Worm (Caenorhabditis elegans) whole organism, mixed stage, embryonic: ENCODE data around the gene C17E7.4.

Experiments used
- M03D4.4 ChIP-seq: sonication (generic microtip); optimal IDR thresholded peaks from 2 replicates; lab custom pipeline; 2017; ENCODE audit warnings: mild to moderate bottlenecking, missing genetic modification characterization, missing compliant biosample characterization
- ces-1 ChIP-seq: fragments of 150-350 bp; optimal IDR thresholded peaks from 2 replicates; lab custom pipeline; 2014; ENCODE audit warnings: missing biosample characterization, missing genetic modification reagents, missing genetic modification characterization
- elt-1 ChIP-seq: sonication (generic microtip); optimal IDR thresholded peaks from 2 replicates; lab custom pipeline; 2017; ENCODE audit warnings: missing genetic modification characterization, mild to moderate bottlenecking, missing compliant biosample characterization, antibody characterized with exemption, moderate library complexity, borderline replicate concordance; ENCODE audit not compliant: insufficient read depth
- elt-3 ChIP-seq: fragments of 150-350 bp; optimal IDR thresholded peaks from 2 replicates; lab custom pipeline; 2014; ENCODE audit warnings: missing biosample characterization, missing genetic modification characterization
- nhr-12 ChIP-seq: fragments of 150-350 bp; optimal IDR thresholded peaks from 2 replicates; lab custom pipeline; 2014; ENCODE audit warnings: missing biosample characterization, missing genetic modification characterization
- pha-4 ChIP-seq: fragments of 150-350 bp; optimal IDR thresholded peaks from 2 replicates; lab custom pipeline; 2018; ENCODE audit warnings: missing biosample characterization, missing genetic modification reagents, missing genetic modification characterization
- ztf-11 ChIP-seq: fragments of 150-350 bp; optimal IDR thresholded peaks from 2 replicates; lab custom pipeline; 2014; ENCODE audit warnings: missing biosample characterization, missing genetic modification characterization

- no peak for TF ChIP-seq nhr-12 (tag; lab: Kevin White, UChicago)
- TF ChIP-seq M03D4.4 (tag; lab: Kevin White, UChicago): no peak
- TF ChIP-seq elt-1 (tag; lab: Kevin White, UChicago): no peak
- no peak for TF ChIP-seq ces-1 (GFP tag; lab: Kevin White, UChicago)
- TF ChIP-seq elt-3: no peak
- TF ChIP-seq ztf-11 (tag; lab: Kevin White, UChicago): no peak
- no peak for TF ChIP-seq pha-4 (tag; lab: Kevin White, UChicago)
These were observed 14.4 kb upstream of the C17E7.4 start, which contains the start of gene nhr-159 for ce11 chrV:3878223-3878622.
